In genomic region chr2L:15325555-15326285, dm6 we compare ENCODE assay signal across 2 fruit fly cellular contexts.
TF ChIP-seq lines count a peak whose summit lies in the region.

No protein-coding gene starts in this region.

TF ChIP-seq in whole organism, embryonic, 481 proteins besides CTCF, POLR2A, EP300 and RAD21 (continued from another document):
- TF ChIP-seq zen (tag; optimal IDR thresholded peaks at IDR 0.05; lab: Kevin White, UChicago) (peak; percentile 68), CG14014 (GFP tag; IDR thresholded peaks at IDR 0.05; lab: Robert Waterston, UW) (no peak), CG33213 (GFP tag; optimal IDR thresholded peaks at IDR 0.05; lab: Kevin White, UChicago) (no peak), bsh (GFP tag; optimal IDR thresholded peaks at IDR 0.05; lab: Kevin White, UChicago) (peak in 1 of 2 experiments; percentile 15), row (GFP tag; IDR thresholded peaks at IDR 0.05; lab: Robert Waterston, UW) (no peak), CG15479 (GFP tag; optimal IDR thresholded peaks at IDR 0.05; lab: Kevin White, UChicago) (peak; percentile 62), gt (GFP tag; IDR thresholded peaks at IDR 0.05; lab: Robert Waterston, UW) (0 out of 2 replicates have a peak, but pooled peaks have one; percentile 13), CG15011 (GFP tag; optimal IDR thresholded peaks at IDR 0.05; lab: Kevin White, UChicago) (no peak), CG2712 (tag; optimal IDR thresholded peaks at IDR 0.05; lab: Kevin White, UChicago) (peak; percentile 12), Gug (GFP tag; IDR thresholded peaks at IDR 0.05; lab: Robert Waterston, UW) (no peak), CG9437 (GFP tag; optimal IDR thresholded peaks at IDR 0.05; lab: Kevin White, UChicago) (no peak)

TF ChIP-seq in whole organism, prepupa, 60 proteins besides CTCF, POLR2A, EP300 and RAD21 (continued from another document):
- no peak for TF ChIP-seq fd59A (GFP tag; optimal IDR thresholded peaks at IDR 0.05; lab: Kevin White, UChicago)
